Fruit fly (Drosophila melanogaster) whole organism, wandering third instar larva: Measurements from ENCODE around the gene RpL8.
A peak's percentile ranks its signal among the peaks of the same experiment; 100 is the strongest.

Experiments used
- Abd-B ChIP-seq: fragments of >200 bp; optimal IDR thresholded peaks from 2 replicates; lab custom pipeline; 2017; ENCODE audit warnings: missing biosample characterization, missing genetic modification characterization
- CG32264 ChIP-seq: fragments of 200-800 bp; sonication (Bioruptor generic); optimal IDR thresholded peaks from 2 replicates; lab custom pipeline; 2016; ENCODE audit warnings: missing biosample characterization, missing genetic modification characterization
- CG9705 ChIP-seq: fragments of 200-800 bp; sonication (Bioruptor generic); optimal IDR thresholded peaks from 2 replicates; lab custom pipeline; 2018; ENCODE audit warnings: missing biosample characterization, mild to moderate bottlenecking, missing genetic modification characterization
- CrebA ChIP-seq: fragments of 200-800 bp; sonication (Bioruptor generic); optimal IDR thresholded peaks from 2 replicates; lab custom pipeline; 2016; ENCODE audit warnings: missing biosample characterization, mild to moderate bottlenecking, missing genetic modification characterization, borderline replicate concordance
- Dfd ChIP-seq: fragments of >200 bp; optimal IDR thresholded peaks from 2 replicates; lab custom pipeline; 2017; ENCODE audit warnings: missing biosample characterization, missing genetic modification characterization
- Dif ChIP-seq: fragments of 200-275, 200-300 bp; sonication (Bioruptor generic); optimal IDR thresholded peaks from 2 replicates; lab custom pipeline; 2018; ENCODE audit warnings: missing biosample characterization, missing genetic modification characterization; ENCODE audit not compliant: partially characterized antibody
- GATAd ChIP-seq: sonication (Bioruptor generic); optimal IDR thresholded peaks from 2 replicates; lab custom pipeline; 2016; ENCODE audit warnings: missing biosample characterization, missing genetic modification characterization
- HLH106 ChIP-seq: fragments of 200-800 bp; optimal IDR thresholded peaks from 3 replicates; lab custom pipeline; 2019; ENCODE audit warnings: missing biosample characterization, mild to moderate bottlenecking, missing genetic modification characterization, moderate library complexity
- Hnf4 ChIP-seq: fragments of 200-800 bp; sonication (Bioruptor generic); optimal IDR thresholded peaks from 2 replicates; lab custom pipeline; 2016; ENCODE audit warnings: missing biosample characterization, mild to moderate bottlenecking, missing genetic modification characterization
- Hr78 ChIP-seq: fragments of >200 bp; optimal IDR thresholded peaks from 2 replicates; lab custom pipeline; 2017; ENCODE audit warnings: missing biosample characterization, missing genetic modification characterization
- Hr83 ChIP-seq: fragments of 200-300 bp; sonication (Bioruptor generic); optimal IDR thresholded peaks from 2 replicates; lab custom pipeline; 2016; ENCODE audit warnings: missing biosample characterization, mild to moderate bottlenecking, missing genetic modification characterization, moderate library complexity; ENCODE audit not compliant: poor library complexity, severe bottlenecking
- Jra ChIP-seq: sonication (Bioruptor generic); optimal IDR thresholded peaks from 2 replicates; lab custom pipeline; 2016; ENCODE audit warnings: missing biosample characterization, missing genetic modification characterization
- Mio ChIP-seq: sonication (Bioruptor generic); optimal IDR thresholded peaks from 2 replicates; lab custom pipeline; 2016; ENCODE audit warnings: missing biosample characterization, missing genetic modification characterization
- Myc ChIP-seq: fragments of >200 bp; optimal IDR thresholded peaks from 2 replicates; lab custom pipeline; 2017
- N ChIP-seq: fragments of >200 bp; optimal IDR thresholded peaks from 2 replicates; lab custom pipeline; 2018; ENCODE audit warnings: missing biosample characterization, missing external identifiers, missing genetic modification characterization
- OdsH ChIP-seq: fragments of 200-800 bp; sonication (Bioruptor generic); optimal IDR thresholded peaks from 2 replicates; lab custom pipeline; 2016; ENCODE audit warnings: missing biosample characterization, mild to moderate bottlenecking, missing genetic modification characterization
- Rel ChIP-seq, 2 experiments: fragments of 200-800 bp; sonication (Bioruptor generic) in 1 of 2; optimal IDR thresholded peaks; 2 replicates in 1 of 2; 3 replicates in 1 of 2; lab custom pipeline; 2016 to 2019; ENCODE audit warnings: mild to moderate bottlenecking in 2 of 2, missing biosample characterization in 2 of 2, missing genetic modification characterization in 2 of 2, moderate library complexity in 1 of 2
- Sp1 ChIP-seq: fragments of 200-800 bp; sonication (Bioruptor generic); optimal IDR thresholded peaks from 3 replicates; lab custom pipeline; 2019; ENCODE audit warnings: missing biosample characterization, mild to moderate bottlenecking, missing genetic modification characterization, moderate library complexity
- Vsx2 ChIP-seq: fragments of 200-300, 225-300 bp; sonication (Bioruptor generic); optimal IDR thresholded peaks from 2 replicates; lab custom pipeline; 2018; ENCODE audit warnings: missing biosample characterization, missing genetic modification characterization; ENCODE audit not compliant: partially characterized antibody
- br ChIP-seq: fragments of 200-800 bp; sonication (Bioruptor generic); optimal IDR thresholded peaks from 2 replicates; lab custom pipeline; 2016; ENCODE audit warnings: missing biosample characterization, missing genetic modification characterization
- brk ChIP-seq: fragments of 200-800 bp; sonication (Bioruptor generic); optimal IDR thresholded peaks from 2 replicates; lab custom pipeline; 2016; ENCODE audit warnings: missing biosample characterization, mild to moderate bottlenecking, missing genetic modification characterization
- dl ChIP-seq, 2 experiments: fragments of 175-275, 200-275 bp in 1 of 2; fragments of 200-275 bp in 1 of 2; sonication (Bioruptor generic); optimal IDR thresholded peaks; lab custom pipeline; 2018; ENCODE audit warnings: mild to moderate bottlenecking in 2 of 2, missing biosample characterization in 2 of 2, missing genetic modification characterization in 2 of 2, moderate library complexity in 2 of 2; ENCODE audit not compliant: partially characterized antibody in 2 of 2, insufficient read depth in 1 of 2
- dmrt93B ChIP-seq: fragments of 200-800 bp; sonication (Bioruptor generic); optimal IDR thresholded peaks from 2 replicates; lab custom pipeline; 2018; ENCODE audit warnings: missing biosample characterization, mild to moderate bottlenecking, missing genetic modification characterization
- dsf ChIP-seq: sonication (Bioruptor generic); optimal IDR thresholded peaks from 2 replicates; lab custom pipeline; 2016; ENCODE audit warnings: missing biosample characterization, missing genetic modification characterization, borderline replicate concordance
- ey ChIP-seq: fragments of 200-800 bp; sonication (Bioruptor generic); optimal IDR thresholded peaks from 2 replicates; lab custom pipeline; 2016; ENCODE audit warnings: missing biosample characterization, missing genetic modification characterization
- foxo ChIP-seq, 2 experiments: fragments of 200-800 bp; sonication (Bioruptor generic); optimal IDR thresholded peaks; 2 replicates in 1 of 2; 3 replicates in 1 of 2; lab custom pipeline; 2016 to 2017; ENCODE audit warnings: missing biosample characterization in 2 of 2, missing genetic modification characterization in 2 of 2
- fru ChIP-seq: fragments of 200-800 bp; sonication (Bioruptor generic); optimal IDR thresholded peaks from 3 replicates; lab custom pipeline; 2016; ENCODE audit warnings: missing biosample characterization, mild to moderate bottlenecking, missing genetic modification characterization
- h ChIP-seq: fragments of 200-800 bp; sonication (Bioruptor generic); optimal IDR thresholded peaks from 3 replicates; lab custom pipeline; 2016; ENCODE audit warnings: missing biosample characterization, mild to moderate bottlenecking, missing genetic modification characterization
- jim ChIP-seq: fragments of 175-275, 200-325 bp; sonication (Bioruptor generic); optimal IDR thresholded peaks from 2 replicates; lab custom pipeline; 2016; ENCODE audit warnings: missing biosample characterization, mild to moderate bottlenecking, missing genetic modification characterization
- lola ChIP-seq: fragments of >200 bp; optimal IDR thresholded peaks from 2 replicates; lab custom pipeline; 2017; ENCODE audit warnings: missing biosample characterization, missing genetic modification characterization
- pan ChIP-seq: fragments of >200 bp; optimal IDR thresholded peaks from 2 replicates; lab custom pipeline; 2017
- psq ChIP-seq: fragments of 200-800 bp; sonication (Bioruptor generic); optimal IDR thresholded peaks from 3 replicates; lab custom pipeline; 2017; ENCODE audit warnings: missing biosample characterization, mild to moderate bottlenecking, missing genetic modification characterization, moderate library complexity
- rgr ChIP-seq: fragments of 200-800 bp; sonication (Bioruptor generic); optimal IDR thresholded peaks from 3 replicates; lab custom pipeline; 2016; ENCODE audit warnings: missing biosample characterization, mild to moderate bottlenecking, missing genetic modification characterization
- sage ChIP-seq: fragments of 200-800 bp; sonication (Bioruptor generic); optimal IDR thresholded peaks from 2 replicates; lab custom pipeline; 2016; ENCODE audit warnings: missing biosample characterization, mild to moderate bottlenecking, missing genetic modification characterization
- sv ChIP-seq: fragments of 200-800 bp; sonication (Bioruptor generic); optimal IDR thresholded peaks from 3 replicates; lab custom pipeline; 2016; ENCODE audit warnings: missing biosample characterization, missing genetic modification characterization
- tai ChIP-seq: sonication (Bioruptor generic); optimal IDR thresholded peaks from 2 replicates; lab custom pipeline; 2016; ENCODE audit warnings: missing biosample characterization, missing genetic modification characterization
- usp ChIP-seq: fragments of >200 bp; optimal IDR thresholded peaks from 2 replicates; lab custom pipeline; 2017; ENCODE audit warnings: missing biosample characterization, missing genetic modification characterization
- woc ChIP-seq: sonication (Bioruptor generic); optimal IDR thresholded peaks from 2 replicates; lab custom pipeline; 2016; ENCODE audit warnings: missing biosample characterization, mild to moderate bottlenecking, missing genetic modification characterization

The RpL8 gene

DNA sequence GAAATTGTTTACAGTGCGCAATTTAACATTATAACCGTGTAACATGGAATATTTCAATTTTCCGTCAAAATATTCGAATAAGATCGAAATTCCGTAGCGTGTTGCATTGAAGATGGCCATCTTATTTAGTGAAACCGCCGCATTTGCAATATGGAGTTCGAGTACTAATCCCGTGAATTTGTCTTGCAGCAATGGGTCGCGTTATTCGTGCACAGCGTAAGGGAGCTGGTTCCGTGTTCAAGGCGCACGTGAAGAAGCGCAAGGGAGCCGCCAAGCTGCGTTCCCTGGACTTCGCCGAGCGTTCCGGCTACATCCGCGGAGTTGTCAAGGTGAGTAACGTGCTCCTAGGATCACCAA, 284 bp downstream of the RpL8 start:
- TF ChIP-seq woc (GFP tag; lab: Kevin White, UChicago) (no peak), tai (GFP tag; lab: Kevin White, UChicago) (no peak), Vsx2 (GFP tag; lab: Kevin White, UChicago) (no peak), CrebA (GFP tag; lab: Kevin White, UChicago) (no peak), psq (GFP tag; lab: Kevin White, UChicago) (no peak), GATAd (GFP tag; lab: Kevin White, UChicago) (no peak), fru (GFP tag; lab: Kevin White, UChicago) (no peak), Rel (GFP tag; optimal IDR thresholded peaks at IDR 0.05; lab: Kevin White, UChicago) (no peak), Rel (tag; optimal IDR thresholded peaks at IDR 0.05; lab: Kevin White, UChicago) (no peak), dmrt93B (no peak), Hr78 (GFP tag; lab: Kevin White, UChicago) (no peak), HLH106 (tag; lab: Kevin White, UChicago) (no peak)

DNA sequence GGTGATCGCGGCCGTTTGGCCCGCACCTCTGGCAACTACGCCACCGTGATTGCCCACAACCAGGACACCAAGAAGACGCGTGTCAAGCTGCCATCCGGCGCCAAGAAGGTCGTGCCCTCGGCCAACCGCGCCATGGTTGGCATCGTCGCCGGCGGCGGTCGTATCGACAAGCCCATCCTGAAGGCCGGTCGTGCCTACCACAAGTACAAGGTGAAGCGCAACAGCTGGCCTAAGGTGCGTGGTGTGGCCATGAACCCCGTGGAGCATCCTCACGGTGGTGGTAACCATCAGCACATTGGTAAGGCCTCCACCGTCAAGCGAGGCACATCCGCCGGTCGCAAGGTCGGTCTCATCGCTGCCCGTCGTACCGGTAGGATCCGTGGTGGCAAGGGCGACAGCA, 1.1 kb downstream of the RpL8 start:
- TF ChIP-seq Hnf4 (GFP tag; lab: Kevin White, UChicago) = no peak
- TF ChIP-seq OdsH (GFP tag; lab: Kevin White, UChicago) = no peak
- no peak for TF ChIP-seq Dif
- TF ChIP-seq pan = no peak
- TF ChIP-seq h (GFP tag; lab: Kevin White, UChicago) = no peak
- no peak for TF ChIP-seq tai (GFP tag; lab: Kevin White, UChicago)
- TF ChIP-seq sage (GFP tag; lab: Kevin White, UChicago) = no peak
- TF ChIP-seq jim (GFP tag; lab: Kevin White, UChicago) = no peak

- TF ChIP-seq GATAd (GFP tag; lab: Kevin White, UChicago) = no peak
- peak; percentile 51 for TF ChIP-seq HLH106 (tag; lab: Kevin White, UChicago)
- TF ChIP-seq Hr78 (GFP tag; lab: Kevin White, UChicago) = no peak
- peak; percentile 65 for TF ChIP-seq rgr (GFP tag; lab: Kevin White, UChicago)
- TF ChIP-seq brk = peak; percentile 86
- no peak for TF ChIP-seq CG32264 (GFP tag; lab: Kevin White, UChicago)
- TF ChIP-seq Hnf4 (GFP tag; lab: Kevin White, UChicago) = peak; percentile 67
- peak; percentile 44 for TF ChIP-seq CG9705
- TF ChIP-seq Mio = no peak
- TF ChIP-seq Vsx2 (GFP tag; lab: Kevin White, UChicago) = peak; percentile 90
- TF ChIP-seq Jra (GFP tag; lab: Kevin White, UChicago) = peak; percentile 24
- peak; percentile 27 for TF ChIP-seq OdsH (GFP tag; lab: Kevin White, UChicago)
- no peak for TF ChIP-seq usp (GFP tag; lab: Kevin White, UChicago)
- peak; percentile 41 for TF ChIP-seq br
- TF ChIP-seq dsf (GFP tag; lab: Kevin White, UChicago) = peak; percentile 35
- TF ChIP-seq Hr83 = peak; percentile 33
- peak; percentile 36 for TF ChIP-seq sage (GFP tag; lab: Kevin White, UChicago)
- TF ChIP-seq CrebA (GFP tag; lab: Kevin White, UChicago) = no peak
- no peak for TF ChIP-seq Abd-B
- TF ChIP-seq Myc (lab: Kevin White, UChicago) = no peak
- peak; percentile 65 for TF ChIP-seq sv (GFP tag; lab: Kevin White, UChicago)
- TF ChIP-seq dmrt93B = no peak
- peak; percentile 49 for TF ChIP-seq psq (GFP tag; lab: Kevin White, UChicago)
- no peak for TF ChIP-seq woc (GFP tag; lab: Kevin White, UChicago)
- no peak for TF ChIP-seq N (GFP tag; lab: Kevin White, UChicago)
- TF ChIP-seq Dif = no peak
- peak in 1 of 2 experiments; percentile 57 for TF ChIP-seq foxo (GFP tag; optimal IDR thresholded peaks at IDR 0.05; lab: Kevin White, UChicago)
- peak; percentile 48 for TF ChIP-seq Sp1 (GFP tag; lab: Kevin White, UChicago)
- no peak for TF ChIP-seq Dfd (GFP tag; lab: Kevin White, UChicago)
- peak; percentile 74 for TF ChIP-seq h (GFP tag; lab: Kevin White, UChicago)
- TF ChIP-seq lola (GFP tag; lab: Kevin White, UChicago) = no peak
- TF ChIP-seq fru (GFP tag; lab: Kevin White, UChicago) = peak; percentile 45
- no peak for TF ChIP-seq dl (GFP tag; optimal IDR thresholded peaks at IDR 0.05; lab: Kevin White, UChicago; ENCODE audit: insufficient read depth in 1 of 2, partially characterized antibody in 2 of 2)
- TF ChIP-seq ey = peak; percentile 33
- TF ChIP-seq jim (GFP tag; lab: Kevin White, UChicago) = no peak
- no peak for TF ChIP-seq tai (GFP tag; lab: Kevin White, UChicago)
- no peak for TF ChIP-seq Rel (GFP tag; optimal IDR thresholded peaks at IDR 0.05; lab: Kevin White, UChicago)
- TF ChIP-seq Rel (tag; optimal IDR thresholded peaks at IDR 0.05; lab: Kevin White, UChicago) = peak; percentile 67
- TF ChIP-seq pan = no peak
Measured at dm6 chr3L:2589167-2589910, 2.1 kb downstream of the RpL8 start, which contains the start of gene dos. dos (plus strand) TSS chr3L:2589414.
